Fruit fly (Drosophila melanogaster) whole organism, embryonic: ENCODE data around the gene Cad74A.

Experiments used
- Antp ChIP-seq: fragments of 200-800 bp; sonication (Bioruptor generic); optimal IDR thresholded peaks from 3 replicates; lab custom pipeline; 2016; ENCODE audit warnings: missing biosample characterization, missing genetic modification characterization
- Awh ChIP-seq: fragments of 200-800 bp; sonication (Bioruptor generic); IDR thresholded peaks from 2 replicates; pipeline ENCODE4, ENCODE4 v1.3.6; 2022; ENCODE audit warnings: missing biosample characterization, missing genetic modification characterization
- Bdp1 ChIP-seq: fragments of 200-800 bp; sonication (Bioruptor generic); optimal IDR thresholded peaks from 3 replicates; lab custom pipeline; 2016; ENCODE audit warnings: missing biosample characterization, missing genetic modification characterization
- CG10366 ChIP-seq: fragments of 200-800 bp; sonication (Bioruptor generic); IDR thresholded peaks from 2 replicates; pipeline ENCODE4 v1.3.6; 2022; ENCODE audit warnings: missing biosample characterization, missing genetic modification characterization
- CG11504 ChIP-seq: fragments of 200-800 bp; sonication (Bioruptor generic); optimal IDR thresholded peaks from 3 replicates; lab custom pipeline; 2019; ENCODE audit warnings: missing biosample characterization, mild to moderate bottlenecking, missing genetic modification characterization, moderate library complexity
- CG13624 ChIP-seq: fragments of 200-800 bp; sonication (Bioruptor generic); optimal IDR thresholded peaks from 2 replicates; lab custom pipeline; 2016; ENCODE audit warnings: missing biosample characterization, missing genetic modification characterization
- CG14050 ChIP-seq: fragments of 200-800 bp; sonication (Bioruptor generic); IDR thresholded peaks from 3 replicates; pipeline ENCODE4 v1.3.6; 2022; ENCODE audit warnings: missing biosample characterization, missing genetic modification characterization
- CG18011 ChIP-seq: fragments of 200-800 bp; sonication (Bioruptor generic); optimal IDR thresholded peaks from 2 replicates; lab custom pipeline; 2017; ENCODE audit warnings: missing biosample characterization, missing genetic modification characterization, mild to moderate bottlenecking, moderate library complexity, missing genotype
- CG1832 ChIP-seq: fragments of 200-800 bp; sonication (Bioruptor generic); optimal IDR thresholded peaks from 2 replicates; lab custom pipeline; 2017; ENCODE audit warnings: missing biosample characterization, mild to moderate bottlenecking, missing genetic modification characterization, inconsistent platforms
- CG18764 ChIP-seq: fragments of 200-800 bp; sonication (Bioruptor generic); optimal IDR thresholded peaks from 3 replicates; lab custom pipeline; 2016; ENCODE audit warnings: missing biosample characterization, missing genetic modification characterization
- CG32772 ChIP-seq: fragments of 200-800 bp; sonication (Bioruptor generic); IDR thresholded peaks from 2 replicates; pipeline ENCODE4 v1.3.6; 2022; ENCODE audit warnings: missing biosample characterization, missing genetic modification characterization
- CG33557 ChIP-seq: fragments of 200-800 bp; sonication (Bioruptor generic); optimal IDR thresholded peaks from 2 replicates; lab custom pipeline; 2019; ENCODE audit warnings: missing biosample characterization, mild to moderate bottlenecking, missing genetic modification characterization, moderate library complexity
- CG4404 ChIP-seq: fragments of 200-800 bp; sonication (Bioruptor generic); IDR thresholded peaks from 2 replicates; pipeline ENCODE4 v1.3.6; 2022; ENCODE audit warnings: missing biosample characterization, missing genetic modification characterization
- CG4707 ChIP-seq: fragments of 200-800 bp; sonication (Bioruptor generic); optimal IDR thresholded peaks from 2 replicates; lab custom pipeline; 2018; ENCODE audit warnings: missing biosample characterization, mild to moderate bottlenecking, missing genetic modification characterization, moderate library complexity
- CG6854 ChIP-seq: fragments of 200-800 bp; sonication (Bioruptor generic); optimal IDR thresholded peaks from 3 replicates; lab custom pipeline; 2017; ENCODE audit warnings: missing biosample characterization, mild to moderate bottlenecking, missing genetic modification characterization
- CG7745 ChIP-seq: fragments of 200-800 bp; sonication (Bioruptor generic); optimal IDR thresholded peaks from 2 replicates; lab custom pipeline; 2018; ENCODE audit warnings: missing biosample characterization, mild to moderate bottlenecking, missing genetic modification characterization, moderate library complexity
- CG8089 ChIP-seq: fragments of 200-800 bp; sonication (Bioruptor generic); optimal IDR thresholded peaks from 3 replicates; lab custom pipeline; 2016; ENCODE audit warnings: missing biosample characterization, missing genetic modification characterization
- CG8924 ChIP-seq: fragments of 200-800 bp; optimal IDR thresholded peaks from 3 replicates; lab custom pipeline; 2019; ENCODE audit warnings: missing biosample characterization, mild to moderate bottlenecking, missing genetic modification characterization, moderate library complexity
- D19A ChIP-seq: fragments of 200-800 bp; optimal IDR thresholded peaks from 3 replicates; lab custom pipeline; 2019; ENCODE audit warnings: missing biosample characterization, mild to moderate bottlenecking, missing genetic modification characterization, moderate library complexity
- Dfd ChIP-seq, 2 experiments: fragments of >200 bp; optimal IDR thresholded peaks; 2 replicates each; lab custom pipeline; 2017; ENCODE audit warnings: missing biosample characterization in 2 of 2, missing genetic modification characterization in 2 of 2
- E2f1 ChIP-seq: fragments of 200-800 bp; sonication (Bioruptor generic); IDR thresholded peaks from 2 replicates; pipeline ENCODE4 v1.3.6; 2022; ENCODE audit warnings: missing biosample characterization, missing genetic modification characterization
- HLH54F ChIP-seq: fragments of 200-800 bp; sonication (Bioruptor generic); optimal IDR thresholded peaks from 3 replicates; lab custom pipeline; 2016; ENCODE audit warnings: missing biosample characterization, missing genetic modification characterization
- Kr ChIP-seq: fragments of 200-800 bp; sonication (Bioruptor generic); optimal IDR thresholded peaks from 2 replicates; lab custom pipeline; 2017; ENCODE audit warnings: missing biosample characterization, mild to moderate bottlenecking, missing genetic modification characterization
- Lhr ChIP-seq: fragments of 200-800 bp; sonication (Bioruptor generic); optimal IDR thresholded peaks from 3 replicates; lab custom pipeline; 2017; ENCODE audit warnings: mild to moderate bottlenecking, missing biosample characterization, missing genetic modification reagents, missing genetic modification characterization
- Lim3 ChIP-seq: fragments of 200-800 bp; sonication (Bioruptor generic); IDR thresholded peaks from 2 replicates; pipeline ENCODE4 v1.3.6; 2022; ENCODE audit warnings: missing biosample characterization, missing genetic modification characterization
- Myb ChIP-seq: fragments of 200-800 bp; sonication (Bioruptor generic); optimal IDR thresholded peaks from 2 replicates; lab custom pipeline; 2016; ENCODE audit warnings: missing biosample characterization, missing genetic modification characterization
- NFAT ChIP-seq: fragments of 200-800 bp; sonication (Bioruptor generic); IDR thresholded peaks from 2 replicates; pipeline ENCODE4 v1.3.6; 2022; ENCODE audit warnings: missing biosample characterization, missing genetic modification characterization
- Neu2 ChIP-seq: fragments of 200-800 bp; sonication (Bioruptor generic); optimal IDR thresholded peaks from 3 replicates; lab custom pipeline; 2016; ENCODE audit warnings: missing biosample characterization, missing genetic modification characterization, borderline replicate concordance
- Nf-YB ChIP-seq: fragments of 200-800 bp; sonication (Bioruptor generic); optimal IDR thresholded peaks from 3 replicates; lab custom pipeline; 2019; ENCODE audit warnings: missing biosample characterization, mild to moderate bottlenecking, missing genetic modification characterization, moderate library complexity
- Tbp ChIP-seq: fragments of >200 bp; optimal IDR thresholded peaks from 2 replicates; lab custom pipeline; 2018; ENCODE audit warnings: missing biosample characterization, missing genetic modification characterization
- Xrp1 ChIP-seq: fragments of 200-800 bp; sonication (Bioruptor generic); IDR thresholded peaks from 2 replicates; pipeline ENCODE4 v1.3.6; 2022; ENCODE audit warnings: missing biosample characterization, missing genetic modification characterization
- bab2 ChIP-seq: fragments of 200-800 bp; sonication (Bioruptor generic); optimal IDR thresholded peaks from 2 replicates; lab custom pipeline; 2016; ENCODE audit warnings: missing biosample characterization, missing genetic modification characterization
- bsh ChIP-seq, 2 experiments: fragments of 200-800 bp; sonication (Bioruptor generic); optimal IDR thresholded peaks; 2 replicates each; lab custom pipeline; 2017 to 2018; ENCODE audit warnings: mild to moderate bottlenecking in 2 of 2, missing biosample characterization in 2 of 2, missing genetic modification characterization in 2 of 2, moderate library complexity in 1 of 2
- crol ChIP-seq: fragments of 200-800 bp; sonication (Bioruptor generic); IDR thresholded peaks from 2 replicates; pipeline ENCODE4 v1.3.6; 2022; ENCODE audit warnings: missing biosample characterization, missing genetic modification characterization
- gce ChIP-seq: fragments of 200-800 bp; sonication (Bioruptor generic); IDR thresholded peaks from 3 replicates; pipeline ENCODE4 v1.3.6; 2022; ENCODE audit warnings: missing biosample characterization, missing genetic modification characterization
- gcm ChIP-seq: fragments of 200-800 bp; sonication (Bioruptor generic); optimal IDR thresholded peaks from 2 replicates; lab custom pipeline; 2019; ENCODE audit warnings: missing biosample characterization, mild to moderate bottlenecking, missing genetic modification characterization, moderate library complexity
- gsb-n ChIP-seq: fragments of 200-800 bp; sonication (Bioruptor generic); optimal IDR thresholded peaks from 3 replicates; lab custom pipeline; 2018; ENCODE audit warnings: missing biosample characterization, mild to moderate bottlenecking, missing genetic modification characterization
- lola ChIP-seq, 3 experiments: fragments of >200 bp in 2 of 3; fragments of 200-800 bp in 1 of 3; sonication (Bioruptor generic) in 1 of 3; optimal IDR thresholded peaks; 2 replicates each; lab custom pipeline; 2017 to 2019; ENCODE audit warnings: missing biosample characterization in 3 of 3, missing genetic modification characterization in 3 of 3, mild to moderate bottlenecking in 1 of 3, moderate library complexity in 1 of 3
- mam ChIP-seq: fragments of 200-800 bp; sonication (Bioruptor generic); optimal IDR thresholded peaks from 3 replicates; lab custom pipeline; 2016; ENCODE audit warnings: missing biosample characterization, missing genetic modification characterization
- nau ChIP-seq: fragments of 200-800 bp; sonication (Bioruptor generic); optimal IDR thresholded peaks from 3 replicates; lab custom pipeline; 2017; ENCODE audit warnings: missing biosample characterization, mild to moderate bottlenecking, missing genetic modification characterization, missing genetic modification reagents
- nerfin-2 ChIP-seq: fragments of 200-800 bp; sonication (Bioruptor generic); IDR thresholded peaks from 2 replicates; pipeline ENCODE4 v1.3.6; 2022; ENCODE audit warnings: missing biosample characterization, missing genetic modification characterization; ENCODE audit not compliant: partially characterized antibody
- oc ChIP-seq: fragments of 200-800 bp; sonication (Bioruptor generic); optimal IDR thresholded peaks from 2 replicates; lab custom pipeline; 2018; ENCODE audit warnings: missing biosample characterization, mild to moderate bottlenecking, missing genetic modification characterization, moderate library complexity
- org-1 ChIP-seq: fragments of 200-800 bp; sonication (Bioruptor generic); optimal IDR thresholded peaks from 2 replicates; lab custom pipeline; 2017; ENCODE audit warnings: missing biosample characterization, missing genetic modification characterization
- pfk ChIP-seq: fragments of 200-800 bp; sonication (Bioruptor generic); optimal IDR thresholded peaks from 2 replicates; lab custom pipeline; 2018; ENCODE audit warnings: missing biosample characterization, mild to moderate bottlenecking, missing genetic modification characterization, moderate library complexity
- seq ChIP-seq: fragments of 200-800 bp; sonication (Bioruptor generic); IDR thresholded peaks from 2 replicates; pipeline ENCODE4 v1.3.6; 2022; ENCODE audit warnings: missing biosample characterization, missing genetic modification characterization
- slp2 ChIP-seq: fragments of 200-800 bp; sonication (Bioruptor generic); optimal IDR thresholded peaks from 2 replicates; lab custom pipeline; 2016; ENCODE audit warnings: missing biosample characterization, missing genetic modification characterization
- sna ChIP-seq: fragments of 200-800 bp; sonication (Bioruptor generic); IDR thresholded peaks from 2 replicates; pipeline ENCODE4 v1.3.6; 2022; ENCODE audit warnings: missing biosample characterization, missing genetic modification characterization; ENCODE audit not compliant: partially characterized antibody
- sr ChIP-seq: fragments of 200-800 bp; sonication (Bioruptor generic); IDR thresholded peaks from 3 replicates; pipeline ENCODE4 v1.3.6; 2022; ENCODE audit warnings: missing biosample characterization, missing genetic modification characterization
- tio ChIP-seq: fragments of 200-800 bp; sonication (Bioruptor generic); optimal IDR thresholded peaks from 2 replicates; lab custom pipeline; 2017; ENCODE audit warnings: missing biosample characterization, missing genetic modification characterization, inconsistent platforms
- trem ChIP-seq: fragments of 200-800 bp; optimal IDR thresholded peaks from 3 replicates; lab custom pipeline; 2019; ENCODE audit warnings: missing biosample characterization, mild to moderate bottlenecking, missing genetic modification characterization, moderate library complexity
- yki ChIP-seq: fragments of >200 bp; optimal IDR thresholded peaks from 3 replicates; lab custom pipeline; 2018
- zen ChIP-seq: fragments of 200-800 bp; sonication (Bioruptor generic); optimal IDR thresholded peaks from 3 replicates; lab custom pipeline; 2018; ENCODE audit warnings: missing biosample characterization, mild to moderate bottlenecking, missing genetic modification characterization, moderate library complexity

Cad74A gene

dm6 chr3L:17374956-17375621, 4.2 kb downstream of the Cad74A start (continued):
- no peak for TF ChIP-seq CG13624
- TF ChIP-seq nau: no peak
- TF ChIP-seq CG14050: no peak
- TF ChIP-seq Dfd (GFP tag; optimal IDR thresholded peaks at IDR 0.05; lab: Kevin White, UChicago): no peak
- TF ChIP-seq E2f1: no peak
- TF ChIP-seq Lhr: no peak
- TF ChIP-seq Lim3 (GFP tag; lab: Robert Waterston, UW): no peak
- TF ChIP-seq bsh (GFP tag; optimal IDR thresholded peaks at IDR 0.05; lab: Kevin White, UChicago): peak in 1 of 2 experiments; percentile 32
- TF ChIP-seq slp2: no peak
- TF ChIP-seq yki (lab: Kevin White, UChicago): no peak
- TF ChIP-seq sr: no peak
- peak; percentile 66 for TF ChIP-seq D19A (tag; lab: Kevin White, UChicago)
- TF ChIP-seq sna (GFP tag; lab: Robert Waterston, UW): no peak
- TF ChIP-seq org-1: no peak
- TF ChIP-seq lola (GFP tag; optimal IDR thresholded peaks at IDR 0.05; lab: Kevin White, UChicago): no peak
- no peak for TF ChIP-seq Antp (GFP tag; lab: Kevin White, UChicago)
- TF ChIP-seq CG4707 (GFP tag; lab: Kevin White, UChicago): no peak
- no peak for TF ChIP-seq bab2 (GFP tag; lab: Kevin White, UChicago)
- no peak for TF ChIP-seq NFAT (GFP tag; lab: Robert Waterston, UW)
- TF ChIP-seq CG4404: no peak
- TF ChIP-seq CG6854 (GFP tag; lab: Kevin White, UChicago): no peak
- TF ChIP-seq Myb (GFP tag; lab: Kevin White, UChicago): no peak
- TF ChIP-seq Tbp: no peak
- TF ChIP-seq trem (tag; lab: Kevin White, UChicago): no peak
- TF ChIP-seq CG18011 (GFP tag; lab: Kevin White, UChicago): no peak
- 0 out of 2 replicates have a peak, but pooled peaks have one; percentile 9 for TF ChIP-seq CG32772 (GFP tag; lab: Robert Waterston, UW)
- no peak for TF ChIP-seq gce (GFP tag; lab: Robert Waterston, UW)
- TF ChIP-seq tio (GFP tag; lab: Kevin White, UChicago): no peak

DNA sequence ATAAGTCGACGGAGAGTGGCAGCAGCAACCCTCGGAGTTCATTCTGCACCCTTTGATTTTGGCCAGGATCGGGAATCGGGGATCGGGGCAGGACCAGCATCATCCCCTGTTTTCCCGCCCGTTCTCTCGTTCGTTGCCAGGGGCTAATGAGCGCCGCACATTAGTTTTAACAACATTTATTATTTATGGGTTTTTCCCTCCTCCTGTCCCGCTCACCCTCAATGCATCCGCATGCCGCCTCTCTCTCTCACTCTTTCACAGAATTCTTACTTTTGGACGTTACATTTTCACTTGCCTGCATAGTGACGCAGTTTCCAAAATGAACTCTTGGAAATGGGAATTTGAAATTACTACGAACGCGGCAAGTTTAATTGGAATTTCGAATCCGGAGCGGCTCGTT, 12.4 kb downstream of the Cad74A start:
- TF ChIP-seq pfk (GFP tag; lab: Kevin White, UChicago) (no peak), HLH54F (GFP tag; lab: Kevin White, UChicago) (no peak), Kr (GFP tag; lab: Kevin White, UChicago) (peak; percentile 76), Bdp1 (GFP tag; lab: Kevin White, UChicago) (no peak), CG18764 (no peak), CG1832 (GFP tag; lab: Kevin White, UChicago) (peak; percentile 68), nerfin-2 (no peak), gcm (GFP tag; lab: Kevin White, UChicago) (peak; percentile 61), CG11504 (tag; lab: Kevin White, UChicago) (no peak), Nf-YB (GFP tag; lab: Kevin White, UChicago) (peak; percentile 41), Xrp1 (no peak), CG8924 (peak; percentile 26), seq (peak; percentile 50; the same call in 1 of the 2 replicates), CG7745 (no peak), oc (peak; percentile 25), CG10366 (GFP tag; lab: Robert Waterston, UW) (no peak), crol (GFP tag; lab: Robert Waterston, UW) (peak; percentile 77), Neu2 (GFP tag; lab: Kevin White, UChicago) (no peak), CG18011 (GFP tag; lab: Kevin White, UChicago) (no peak), CG8089 (GFP tag; lab: Kevin White, UChicago) (no peak), CG33557 (GFP tag; lab: Kevin White, UChicago) (no peak), Awh (peak; percentile 72; the same call in 1 of the 2 replicates), gsb-n (tag; lab: Kevin White, UChicago) (peak; percentile 51), mam (GFP tag; lab: Kevin White, UChicago) (no peak), zen (tag; lab: Kevin White, UChicago) (peak; percentile 69)
